Fruit fly (Drosophila melanogaster) whole organism, wandering third instar larva: ENCODE results near the gene CG43255.

Experiments used
- Abd-B ChIP-seq: fragments of >200 bp; optimal IDR thresholded peaks from 2 replicates; lab custom pipeline; 2017; ENCODE audit warnings: missing biosample characterization, missing genetic modification characterization
- CG32264 ChIP-seq: fragments of 200-800 bp; sonication (Bioruptor generic); optimal IDR thresholded peaks from 2 replicates; lab custom pipeline; 2016; ENCODE audit warnings: missing biosample characterization, missing genetic modification characterization
- CG9705 ChIP-seq: fragments of 200-800 bp; sonication (Bioruptor generic); optimal IDR thresholded peaks from 2 replicates; lab custom pipeline; 2018; ENCODE audit warnings: missing biosample characterization, mild to moderate bottlenecking, missing genetic modification characterization
- CrebA ChIP-seq: fragments of 200-800 bp; sonication (Bioruptor generic); optimal IDR thresholded peaks from 2 replicates; lab custom pipeline; 2016; ENCODE audit warnings: missing biosample characterization, mild to moderate bottlenecking, missing genetic modification characterization, borderline replicate concordance
- Dfd ChIP-seq: fragments of >200 bp; optimal IDR thresholded peaks from 2 replicates; lab custom pipeline; 2017; ENCODE audit warnings: missing biosample characterization, missing genetic modification characterization
- Dif ChIP-seq: fragments of 200-275, 200-300 bp; sonication (Bioruptor generic); optimal IDR thresholded peaks from 2 replicates; lab custom pipeline; 2018; ENCODE audit warnings: missing biosample characterization, missing genetic modification characterization; ENCODE audit not compliant: partially characterized antibody
- GATAd ChIP-seq: sonication (Bioruptor generic); optimal IDR thresholded peaks from 2 replicates; lab custom pipeline; 2016; ENCODE audit warnings: missing biosample characterization, missing genetic modification characterization
- HLH106 ChIP-seq: fragments of 200-800 bp; optimal IDR thresholded peaks from 3 replicates; lab custom pipeline; 2019; ENCODE audit warnings: missing biosample characterization, mild to moderate bottlenecking, missing genetic modification characterization, moderate library complexity
- Hnf4 ChIP-seq: fragments of 200-800 bp; sonication (Bioruptor generic); optimal IDR thresholded peaks from 2 replicates; lab custom pipeline; 2016; ENCODE audit warnings: missing biosample characterization, mild to moderate bottlenecking, missing genetic modification characterization
- Hr78 ChIP-seq: fragments of >200 bp; optimal IDR thresholded peaks from 2 replicates; lab custom pipeline; 2017; ENCODE audit warnings: missing biosample characterization, missing genetic modification characterization
- Hr83 ChIP-seq: fragments of 200-300 bp; sonication (Bioruptor generic); optimal IDR thresholded peaks from 2 replicates; lab custom pipeline; 2016; ENCODE audit warnings: missing biosample characterization, mild to moderate bottlenecking, missing genetic modification characterization, moderate library complexity; ENCODE audit not compliant: poor library complexity, severe bottlenecking
- Jra ChIP-seq: sonication (Bioruptor generic); optimal IDR thresholded peaks from 2 replicates; lab custom pipeline; 2016; ENCODE audit warnings: missing biosample characterization, missing genetic modification characterization
- Mio ChIP-seq: sonication (Bioruptor generic); optimal IDR thresholded peaks from 2 replicates; lab custom pipeline; 2016; ENCODE audit warnings: missing biosample characterization, missing genetic modification characterization
- Myc ChIP-seq: fragments of >200 bp; optimal IDR thresholded peaks from 2 replicates; lab custom pipeline; 2017
- N ChIP-seq: fragments of >200 bp; optimal IDR thresholded peaks from 2 replicates; lab custom pipeline; 2018; ENCODE audit warnings: missing biosample characterization, missing external identifiers, missing genetic modification characterization
- OdsH ChIP-seq: fragments of 200-800 bp; sonication (Bioruptor generic); optimal IDR thresholded peaks from 2 replicates; lab custom pipeline; 2016; ENCODE audit warnings: missing biosample characterization, mild to moderate bottlenecking, missing genetic modification characterization
- Rel ChIP-seq, 2 experiments: fragments of 200-800 bp; sonication (Bioruptor generic) in 1 of 2; optimal IDR thresholded peaks; 2 replicates in 1 of 2; 3 replicates in 1 of 2; lab custom pipeline; 2016 to 2019; ENCODE audit warnings: mild to moderate bottlenecking in 2 of 2, missing biosample characterization in 2 of 2, missing genetic modification characterization in 2 of 2, moderate library complexity in 1 of 2
- Sp1 ChIP-seq: fragments of 200-800 bp; sonication (Bioruptor generic); optimal IDR thresholded peaks from 3 replicates; lab custom pipeline; 2019; ENCODE audit warnings: missing biosample characterization, mild to moderate bottlenecking, missing genetic modification characterization, moderate library complexity
- Vsx2 ChIP-seq: fragments of 200-300, 225-300 bp; sonication (Bioruptor generic); optimal IDR thresholded peaks from 2 replicates; lab custom pipeline; 2018; ENCODE audit warnings: missing biosample characterization, missing genetic modification characterization; ENCODE audit not compliant: partially characterized antibody
- br ChIP-seq: fragments of 200-800 bp; sonication (Bioruptor generic); optimal IDR thresholded peaks from 2 replicates; lab custom pipeline; 2016; ENCODE audit warnings: missing biosample characterization, missing genetic modification characterization
- brk ChIP-seq: fragments of 200-800 bp; sonication (Bioruptor generic); optimal IDR thresholded peaks from 2 replicates; lab custom pipeline; 2016; ENCODE audit warnings: missing biosample characterization, mild to moderate bottlenecking, missing genetic modification characterization
- dl ChIP-seq, 2 experiments: fragments of 175-275, 200-275 bp in 1 of 2; fragments of 200-275 bp in 1 of 2; sonication (Bioruptor generic); optimal IDR thresholded peaks; lab custom pipeline; 2018; ENCODE audit warnings: mild to moderate bottlenecking in 2 of 2, missing biosample characterization in 2 of 2, missing genetic modification characterization in 2 of 2, moderate library complexity in 2 of 2; ENCODE audit not compliant: partially characterized antibody in 2 of 2, insufficient read depth in 1 of 2
- dmrt93B ChIP-seq: fragments of 200-800 bp; sonication (Bioruptor generic); optimal IDR thresholded peaks from 2 replicates; lab custom pipeline; 2018; ENCODE audit warnings: missing biosample characterization, mild to moderate bottlenecking, missing genetic modification characterization
- dsf ChIP-seq: sonication (Bioruptor generic); optimal IDR thresholded peaks from 2 replicates; lab custom pipeline; 2016; ENCODE audit warnings: missing biosample characterization, missing genetic modification characterization, borderline replicate concordance
- ey ChIP-seq: fragments of 200-800 bp; sonication (Bioruptor generic); optimal IDR thresholded peaks from 2 replicates; lab custom pipeline; 2016; ENCODE audit warnings: missing biosample characterization, missing genetic modification characterization
- foxo ChIP-seq, 2 experiments: fragments of 200-800 bp; sonication (Bioruptor generic); optimal IDR thresholded peaks; 2 replicates in 1 of 2; 3 replicates in 1 of 2; lab custom pipeline; 2016 to 2017; ENCODE audit warnings: missing biosample characterization in 2 of 2, missing genetic modification characterization in 2 of 2
- fru ChIP-seq: fragments of 200-800 bp; sonication (Bioruptor generic); optimal IDR thresholded peaks from 3 replicates; lab custom pipeline; 2016; ENCODE audit warnings: missing biosample characterization, mild to moderate bottlenecking, missing genetic modification characterization
- h ChIP-seq: fragments of 200-800 bp; sonication (Bioruptor generic); optimal IDR thresholded peaks from 3 replicates; lab custom pipeline; 2016; ENCODE audit warnings: missing biosample characterization, mild to moderate bottlenecking, missing genetic modification characterization
- jim ChIP-seq: fragments of 175-275, 200-325 bp; sonication (Bioruptor generic); optimal IDR thresholded peaks from 2 replicates; lab custom pipeline; 2016; ENCODE audit warnings: missing biosample characterization, mild to moderate bottlenecking, missing genetic modification characterization
- lola ChIP-seq: fragments of >200 bp; optimal IDR thresholded peaks from 2 replicates; lab custom pipeline; 2017; ENCODE audit warnings: missing biosample characterization, missing genetic modification characterization
- pan ChIP-seq: fragments of >200 bp; optimal IDR thresholded peaks from 2 replicates; lab custom pipeline; 2017
- psq ChIP-seq: fragments of 200-800 bp; sonication (Bioruptor generic); optimal IDR thresholded peaks from 3 replicates; lab custom pipeline; 2017; ENCODE audit warnings: missing biosample characterization, mild to moderate bottlenecking, missing genetic modification characterization, moderate library complexity
- rgr ChIP-seq: fragments of 200-800 bp; sonication (Bioruptor generic); optimal IDR thresholded peaks from 3 replicates; lab custom pipeline; 2016; ENCODE audit warnings: missing biosample characterization, mild to moderate bottlenecking, missing genetic modification characterization
- sage ChIP-seq: fragments of 200-800 bp; sonication (Bioruptor generic); optimal IDR thresholded peaks from 2 replicates; lab custom pipeline; 2016; ENCODE audit warnings: missing biosample characterization, mild to moderate bottlenecking, missing genetic modification characterization
- sv ChIP-seq: fragments of 200-800 bp; sonication (Bioruptor generic); optimal IDR thresholded peaks from 3 replicates; lab custom pipeline; 2016; ENCODE audit warnings: missing biosample characterization, missing genetic modification characterization
- tai ChIP-seq: sonication (Bioruptor generic); optimal IDR thresholded peaks from 2 replicates; lab custom pipeline; 2016; ENCODE audit warnings: missing biosample characterization, missing genetic modification characterization
- usp ChIP-seq: fragments of >200 bp; optimal IDR thresholded peaks from 2 replicates; lab custom pipeline; 2017; ENCODE audit warnings: missing biosample characterization, missing genetic modification characterization
- woc ChIP-seq: sonication (Bioruptor generic); optimal IDR thresholded peaks from 2 replicates; lab custom pipeline; 2016; ENCODE audit warnings: missing biosample characterization, mild to moderate bottlenecking, missing genetic modification characterization

The CG43255 gene

DNA sequence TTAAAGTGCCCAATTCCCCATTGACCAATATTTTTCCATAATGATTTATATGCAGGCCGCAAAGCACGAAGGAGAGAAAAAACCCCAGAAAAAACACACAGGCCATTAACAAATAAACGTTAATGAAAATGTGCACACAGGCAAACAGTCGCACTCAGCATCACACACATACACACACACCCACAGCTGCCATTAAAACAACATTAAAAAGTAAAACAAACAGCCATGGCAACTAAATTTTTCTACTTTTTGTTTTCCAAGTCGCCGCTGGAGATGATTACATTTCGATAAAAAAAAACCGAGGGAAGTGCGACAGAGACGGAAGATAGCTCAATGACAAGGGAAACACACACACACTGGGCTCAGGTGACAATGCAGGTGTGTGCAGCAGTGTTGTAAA is 36.4 kb upstream of the CG43255 start:
- TF ChIP-seq Rel (GFP tag; optimal IDR thresholded peaks at IDR 0.05; lab: Kevin White, UChicago) (no peak), Rel (tag; optimal IDR thresholded peaks at IDR 0.05; lab: Kevin White, UChicago) (peak; percentile 56), Sp1 (GFP tag; lab: Kevin White, UChicago) (no peak)

DNA sequence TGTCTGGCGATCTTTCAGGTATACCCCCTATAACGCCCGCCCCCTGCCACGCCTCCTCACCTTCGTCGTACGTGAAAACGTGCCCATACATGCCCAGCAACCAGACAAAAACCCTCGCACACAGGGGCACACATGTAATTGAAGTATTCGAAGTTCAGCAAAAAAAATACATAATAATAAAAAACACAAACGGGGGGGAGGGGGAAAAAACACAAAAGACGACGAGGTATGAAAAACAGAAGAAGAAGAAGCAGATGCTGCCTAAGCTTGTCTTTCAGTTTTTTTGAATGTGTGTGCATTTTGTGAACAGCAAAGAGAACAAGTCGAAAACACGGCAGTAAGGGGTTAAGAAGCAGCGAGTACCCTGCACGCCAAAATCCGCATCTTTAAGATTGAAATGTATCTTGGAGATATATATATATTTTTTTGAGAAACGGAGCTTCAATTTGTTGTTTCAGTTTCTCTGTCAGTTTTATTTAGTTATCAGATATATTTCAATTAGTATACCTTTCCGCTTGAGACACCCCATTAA is 34.8 kb upstream of the CG43255 start:
- TF ChIP-seq Sp1 (GFP tag; lab: Kevin White, UChicago) = peak; percentile 3
- TF ChIP-seq rgr = peak; percentile 11
- peak; percentile 32 for TF ChIP-seq fru
- peak; percentile 23 for TF ChIP-seq h (GFP tag; lab: Kevin White, UChicago)
- TF ChIP-seq sv (GFP tag; lab: Kevin White, UChicago) = no peak
- TF ChIP-seq jim (GFP tag; lab: Kevin White, UChicago) = peak; percentile 50
- peak in 1 of 2 experiments; percentile 35 for TF ChIP-seq foxo (GFP tag; optimal IDR thresholded peaks at IDR 0.05; lab: Kevin White, UChicago)
- peak; percentile 37 for TF ChIP-seq psq
- no peak for TF ChIP-seq Rel (GFP tag; optimal IDR thresholded peaks at IDR 0.05; lab: Kevin White, UChicago)
- peak; percentile 66 for TF ChIP-seq Rel (tag; optimal IDR thresholded peaks at IDR 0.05; lab: Kevin White, UChicago)
- peak; percentile 52 for TF ChIP-seq woc (GFP tag; lab: Kevin White, UChicago)
- no peak for TF ChIP-seq usp (GFP tag; lab: Kevin White, UChicago)
- TF ChIP-seq Mio = no peak
- peak; percentile 35 for TF ChIP-seq OdsH (GFP tag; lab: Kevin White, UChicago)
- TF ChIP-seq, all 38 proteins: peak for 10

DNA sequence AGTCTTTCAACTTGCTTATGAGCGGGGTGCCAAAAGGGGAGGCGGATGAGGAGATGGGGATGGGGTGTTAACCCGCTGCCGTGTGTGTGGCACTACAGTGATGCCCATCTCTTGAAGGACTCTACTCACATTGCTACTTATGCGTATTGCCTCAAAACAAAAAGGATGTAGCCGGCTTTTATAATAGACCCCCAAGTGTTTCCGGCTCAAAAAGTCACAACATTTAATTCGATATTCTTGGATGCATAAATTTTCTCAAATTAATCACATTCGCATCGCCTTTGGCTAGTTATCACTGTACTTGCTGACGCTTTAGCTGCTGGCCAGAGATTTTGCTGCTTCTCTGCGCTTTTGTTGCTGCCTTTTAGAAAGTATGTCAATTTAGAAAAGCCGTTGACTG is 32.8 kb upstream of the CG43255 start:
- TF ChIP-seq foxo (GFP tag; optimal IDR thresholded peaks at IDR 0.05; lab: Kevin White, UChicago) (peak in 1 of 2 experiments; percentile 56), tai (GFP tag; lab: Kevin White, UChicago) (no peak), Mio (no peak), Myc (no peak), Jra (no peak), GATAd (GFP tag; lab: Kevin White, UChicago) (no peak), h (GFP tag; lab: Kevin White, UChicago) (peak; percentile 60), jim (GFP tag; lab: Kevin White, UChicago) (no peak), HLH106 (tag; lab: Kevin White, UChicago) (peak; percentile 57), ey (GFP tag; lab: Kevin White, UChicago) (peak; percentile 56), dmrt93B (GFP tag; lab: Kevin White, UChicago) (peak; percentile 27), rgr (peak; percentile 47), woc (GFP tag; lab: Kevin White, UChicago) (no peak), Hnf4 (peak; percentile 22)

DNA sequence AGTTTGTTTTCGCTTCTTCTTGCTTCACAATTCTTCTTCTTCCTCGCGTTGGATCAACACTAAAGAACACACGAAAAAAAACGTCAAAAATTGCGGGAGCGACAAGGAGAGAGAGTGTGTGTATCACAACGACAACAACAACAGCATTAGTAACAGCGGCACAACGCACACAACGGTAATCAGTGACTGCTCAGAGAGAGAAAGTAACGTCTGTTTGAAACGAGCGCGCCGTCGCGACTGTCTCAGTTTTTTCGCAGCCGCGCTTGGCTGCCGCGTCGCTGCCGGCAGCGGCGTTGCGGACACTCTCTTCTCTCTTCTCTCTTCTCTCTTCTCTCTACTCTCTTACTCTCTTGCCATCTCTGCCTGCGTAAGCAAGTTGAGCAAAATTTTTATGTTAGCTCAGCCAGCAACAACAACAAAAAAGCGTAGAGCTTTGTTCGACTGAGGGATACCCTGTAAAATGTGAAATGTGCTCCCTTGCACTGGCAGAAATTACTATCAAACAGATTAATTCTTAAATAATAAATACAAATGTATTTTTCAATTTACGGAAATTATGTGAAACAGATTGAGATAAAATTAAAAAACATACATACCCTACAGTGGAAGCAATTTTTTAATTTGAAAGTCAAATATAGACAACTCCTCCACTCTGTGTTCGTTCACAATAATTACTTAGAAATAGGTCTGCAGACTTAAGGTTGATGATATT is 32.0 kb upstream of the CG43255 start:
- peak; percentile 91 for TF ChIP-seq Dif
- no peak for TF ChIP-seq GATAd (GFP tag; lab: Kevin White, UChicago)
- TF ChIP-seq CG9705 (GFP tag; lab: Kevin White, UChicago) = no peak
- no peak for TF ChIP-seq Hnf4
- TF ChIP-seq sage (GFP tag; lab: Kevin White, UChicago) = peak; percentile 58
- TF ChIP-seq rgr = peak; percentile 58
- peak; percentile 50 for TF ChIP-seq Rel (GFP tag; optimal IDR thresholded peaks at IDR 0.05; lab: Kevin White, UChicago)
- peak; percentile 10 for TF ChIP-seq Rel (tag; optimal IDR thresholded peaks at IDR 0.05; lab: Kevin White, UChicago)
- TF ChIP-seq tai (GFP tag; lab: Kevin White, UChicago) = no peak
- TF ChIP-seq Sp1 (GFP tag; lab: Kevin White, UChicago) = no peak
- TF ChIP-seq CG32264 = no peak
- no peak for TF ChIP-seq Abd-B
- no peak for TF ChIP-seq Myc
- TF ChIP-seq Dfd = no peak
- TF ChIP-seq sv (GFP tag; lab: Kevin White, UChicago) = peak; percentile 58
- no peak for TF ChIP-seq brk (GFP tag; lab: Kevin White, UChicago)
- TF ChIP-seq Hr83 (GFP tag; lab: Kevin White, UChicago) = peak; percentile 18
- TF ChIP-seq lola (GFP tag; lab: Kevin White, UChicago) = no peak
- peak; percentile 83 for TF ChIP-seq CrebA (GFP tag; lab: Kevin White, UChicago)
- peak; percentile 7 for TF ChIP-seq Jra
- no peak for TF ChIP-seq OdsH (GFP tag; lab: Kevin White, UChicago)
- TF ChIP-seq dsf (GFP tag; lab: Kevin White, UChicago) = no peak
- peak; percentile 22 for TF ChIP-seq HLH106 (tag; lab: Kevin White, UChicago)
- TF ChIP-seq woc (GFP tag; lab: Kevin White, UChicago) = peak; percentile 61
- peak; percentile 18 for TF ChIP-seq br (GFP tag; lab: Kevin White, UChicago)
- TF ChIP-seq Hr78 = no peak
- peak; percentile 32 for TF ChIP-seq h (GFP tag; lab: Kevin White, UChicago)
- TF ChIP-seq dl (GFP tag; optimal IDR thresholded peaks at IDR 0.05; lab: Kevin White, UChicago; ENCODE audit: insufficient read depth in 1 of 2, partially characterized antibody in 2 of 2) = peak; percentile 81 to 88
- peak in 1 of 2 experiments; percentile 42 for TF ChIP-seq foxo (GFP tag; optimal IDR thresholded peaks at IDR 0.05; lab: Kevin White, UChicago)
- no peak for TF ChIP-seq pan (lab: Kevin White, UChicago)
- peak; percentile 46 for TF ChIP-seq Vsx2 (GFP tag; lab: Kevin White, UChicago)
- TF ChIP-seq N (GFP tag; lab: Kevin White, UChicago) = no peak
- TF ChIP-seq ey (GFP tag; lab: Kevin White, UChicago) = peak; percentile 24
- no peak for TF ChIP-seq usp (GFP tag; lab: Kevin White, UChicago)
- peak; percentile 62 for TF ChIP-seq psq
- peak; percentile 21 for TF ChIP-seq jim (GFP tag; lab: Kevin White, UChicago)
